Worm (Caenorhabditis elegans) whole organism, L4/young adult: ENCODE results near the gene fipr-8.

ENCODE experiments used
- W03F9.2 ChIP-seq: fragments of 150-350 bp; optimal IDR thresholded peaks from 2 replicates; lab custom pipeline; 2014; ENCODE audit warnings: missing biosample characterization, missing genetic modification characterization
- dao-5 ChIP-seq: sonication (generic microtip); optimal IDR thresholded peaks from 2 replicates; lab custom pipeline; 2016; ENCODE audit warnings: missing genotype, missing genetic modification characterization, moderate library complexity, missing compliant biosample characterization
- him-1 ChIP-seq: sonication (generic microtip); optimal IDR thresholded peaks from 2 replicates; lab custom pipeline; 2016; ENCODE audit warnings: missing genotype, missing genetic modification reagents, missing genetic modification characterization, missing compliant biosample characterization

DNA sequence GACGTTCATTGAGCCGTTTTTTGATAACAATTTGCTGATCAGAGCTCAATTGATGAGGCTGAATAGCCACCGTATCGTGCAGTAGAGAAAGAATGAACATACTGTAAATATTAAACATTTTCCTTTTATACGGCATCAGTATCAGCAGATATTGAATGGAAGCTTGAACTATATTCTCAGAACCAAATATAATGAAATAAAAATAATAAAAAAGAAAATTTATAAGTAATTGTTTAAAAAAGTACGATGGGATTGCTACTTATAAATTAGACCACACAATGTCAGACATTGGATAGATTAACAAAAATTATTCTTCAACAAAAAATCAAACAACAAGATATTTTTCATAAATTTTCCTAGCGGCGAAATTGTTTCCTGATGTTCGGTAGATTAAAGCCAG lies 33.3 kb downstream of the fipr-8 start, which contains the start of gene rpc-25:
- no peak for TF ChIP-seq W03F9.2
- TF ChIP-seq him-1 (tag; lab: Kevin White, UChicago), result no peak
- no peak for TF ChIP-seq dao-5 (tag; lab: Kevin White, UChicago)
